Worm (Caenorhabditis elegans): ENCODE results near the gene Y43F8C.6.
A peak's percentile ranks its signal among the peaks of the same experiment; 100 is the strongest.

Y43F8C.6 gene

DNA sequence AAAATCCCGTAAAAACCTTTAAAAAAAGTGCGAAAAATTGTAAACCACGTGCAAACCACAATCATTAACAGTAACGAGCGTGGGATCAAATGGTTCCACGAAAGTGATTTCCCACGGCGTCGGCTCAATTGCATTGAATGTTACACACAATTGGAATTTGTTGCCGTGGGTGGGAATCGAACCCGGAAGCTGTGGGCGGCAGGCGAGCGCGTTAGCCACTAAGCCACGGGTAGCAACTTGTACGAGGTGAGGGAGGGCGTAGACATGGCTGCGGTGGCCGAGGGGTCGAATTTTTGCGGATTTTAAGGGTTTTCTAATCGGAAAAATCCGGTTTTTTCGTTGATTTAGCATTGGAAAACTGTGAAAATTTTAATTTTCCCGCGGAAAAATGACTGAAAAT lies 2.3 kb upstream of the Y43F8C.6 start (continued):
- TF ChIP-seq lir-3 (tag; optimal IDR thresholded peaks at IDR 0.05) (peak; percentile 79), ceh-82 (tag; optimal IDR thresholded peaks at IDR 0.05) (no peak), dve-1 (tag; optimal IDR thresholded peaks at IDR 0.05; ENCODE audit: insufficient read depth) (peak; percentile 91), spr-1 (tag; optimal IDR thresholded peaks at IDR 0.05) (peak; percentile 92), hlh-11 (tag; optimal IDR thresholded peaks at IDR 0.05) (peak; percentile 79), ceh-20 (GFP tag; IDR thresholded peaks at IDR 0.05) (peak; percentile 89), F26F4.8 (GFP tag; conservative IDR thresholded peaks at IDR 0.05) (peak; percentile 99), unc-130 (GFP tag; optimal IDR thresholded peaks at IDR 0.05) (peak; percentile 74), ZK337.2 (GFP tag; IDR thresholded peaks at IDR 0.05) (peak; percentile 92), pqm-1 (tag; optimal IDR thresholded peaks at IDR 0.05) (peak; percentile 18), sdz-12 (GFP tag; optimal IDR thresholded peaks at IDR 0.05) (peak; percentile 95), nhr-76 (tag; optimal IDR thresholded peaks at IDR 0.05) (no peak), nhr-11 (tag; optimal IDR thresholded peaks at IDR 0.05) (peak; percentile 70), egl-27 (tag; optimal IDR thresholded peaks at IDR 0.05) (no peak), dmd-8 (GFP tag; IDR thresholded peaks at IDR 0.05) (peak; percentile 98), cey-2 (tag; optimal IDR thresholded peaks at IDR 0.05; ENCODE audit: borderline replicate concordance, insufficient read depth) (no peak), ces-1 (GFP tag; optimal IDR thresholded peaks at IDR 0.05) (no peak), T20F7.1 (GFP tag; optimal IDR thresholded peaks at IDR 0.05) (no peak), saeg-2 (GFP tag; IDR thresholded peaks at IDR 0.05) (peak; percentile 88), attf-4 (tag; optimal IDR thresholded peaks at IDR 0.05) (no peak), unc-62 (GFP tag; optimal IDR thresholded peaks at IDR 0.05 in 1 of 2) (peak in 1 of 2 experiments; percentile 84), unc-62 (tag; optimal IDR thresholded peaks at IDR 0.05) (no peak), duxl-1 (tag; optimal IDR thresholded peaks at IDR 0.05; ENCODE audit: poor library complexity) (peak; percentile 95), tag-97 (GFP tag; IDR thresholded peaks at IDR 0.05) (0 out of 2 replicates have a peak, but pooled peaks have one; percentile 11), vab-7 (GFP tag; IDR thresholded peaks at IDR 0.05) (peak; percentile 90), Y48G9A.11 (GFP tag; IDR thresholded peaks at IDR 0.05) (peak; percentile 92), jun-1 (tag; optimal IDR thresholded peaks at IDR 0.05) (peak; percentile 15), zfp-3 (GFP tag; conservative IDR thresholded peaks at IDR 0.05) (peak; percentile 86), ctbp-1 (GFP tag; IDR thresholded peaks at IDR 0.05) (peak; percentile 93), mdt-29 (GFP tag; IDR thresholded peaks at IDR 0.05) (peak; percentile 89), R02D3.7 (tag; optimal IDR thresholded peaks at IDR 0.05) (no peak), nhr-42 (GFP tag; IDR thresholded peaks at IDR 0.05) (peak; percentile 95), daf-8 (GFP tag; IDR thresholded peaks at IDR 0.05) (peak; percentile 78; the same call in 1 of the 2 replicates), nhr-6 (tag; optimal IDR thresholded peaks at IDR 0.05) (peak; percentile 64), aha-1 (tag) (peak; percentile 97), nhr-25 (tag; optimal IDR thresholded peaks at IDR 0.05; ENCODE audit: borderline replicate concordance, insufficient read depth) (peak; percentile 21), fos-1 (tag; optimal IDR thresholded peaks at IDR 0.05) (no peak), daf-16 (GFP tag; optimal IDR thresholded peaks at IDR 0.05) (peak; percentile 85 to 93), daf-16 (tag; optimal IDR thresholded peaks at IDR 0.05) (peak; percentile 67), lim-7 (GFP tag; IDR thresholded peaks at IDR 0.05) (peak; percentile 97), php-3 (GFP tag; IDR thresholded peaks at IDR 0.05) (peak; percentile 82), Y75B8A.6 (GFP tag; IDR thresholded peaks at IDR 0.05) (peak; percentile 95), lin-38 (GFP tag; IDR thresholded peaks at IDR 0.05) (peak; percentile 89), ZK546.5 (tag; optimal IDR thresholded peaks at IDR 0.05) (no peak), lin-13 (GFP tag; optimal IDR thresholded peaks at IDR 0.05) (peak; percentile 93), madf-9 (GFP tag; conservative IDR thresholded peaks at IDR 0.05) (peak; percentile 96), daf-12 (tag; optimal IDR thresholded peaks at IDR 0.05) (no peak), F10B5.3 (tag; optimal IDR thresholded peaks at IDR 0.05) (peak; percentile 87), aly-2 (tag; optimal IDR thresholded peaks at IDR 0.05) (no peak), zag-1 (tag; optimal IDR thresholded peaks at IDR 0.05) (no peak), rbr-2 (tag; optimal IDR thresholded peaks at IDR 0.05) (peak; percentile 92), nhr-28 (tag; optimal IDR thresholded peaks at IDR 0.05) (peak; percentile 33)
